Worm (Caenorhabditis elegans) whole organism, L4/young adult: Measurements from ENCODE around the gene hda-5.

ENCODE experiments used
- W03F9.2 ChIP-seq: fragments of 150-350 bp; optimal IDR thresholded peaks from 2 replicates; lab custom pipeline; 2014; ENCODE audit warnings: missing biosample characterization, missing genetic modification characterization
- dao-5 ChIP-seq: sonication (generic microtip); optimal IDR thresholded peaks from 2 replicates; lab custom pipeline; 2016; ENCODE audit warnings: missing genotype, missing genetic modification characterization, moderate library complexity, missing compliant biosample characterization
- him-1 ChIP-seq: sonication (generic microtip); optimal IDR thresholded peaks from 2 replicates; lab custom pipeline; 2016; ENCODE audit warnings: missing genotype, missing genetic modification reagents, missing genetic modification characterization, missing compliant biosample characterization

ce11 chrII:11836554-11837218 lies 37.8 kb downstream of the hda-5 start:
- no peak for TF ChIP-seq him-1 (tag; lab: Kevin White, UChicago)
- no peak for TF ChIP-seq dao-5 (tag; lab: Kevin White, UChicago)
- TF ChIP-seq W03F9.2 (tag; lab: Kevin White, UChicago) = no peak
